Fruit fly (Drosophila melanogaster) whole organism, wandering third instar larva: Measurements from ENCODE around the gene TkR99D.
A peak's percentile ranks its signal among the peaks of the same experiment; 100 is the strongest.

ENCODE experiments used
- Hr78 ChIP-seq: fragments of >200 bp; optimal IDR thresholded peaks from 2 replicates; lab custom pipeline; 2017; ENCODE audit warnings: missing biosample characterization, missing genetic modification characterization
- Hr83 ChIP-seq: fragments of 200-300 bp; sonication (Bioruptor generic); optimal IDR thresholded peaks from 2 replicates; lab custom pipeline; 2016; ENCODE audit warnings: missing biosample characterization, mild to moderate bottlenecking, missing genetic modification characterization, moderate library complexity; ENCODE audit not compliant: poor library complexity, severe bottlenecking
- Rel ChIP-seq, 2 experiments: fragments of 200-800 bp; sonication (Bioruptor generic) in 1 of 2; optimal IDR thresholded peaks; 2 replicates in 1 of 2; 3 replicates in 1 of 2; lab custom pipeline; 2016 to 2019; ENCODE audit warnings: mild to moderate bottlenecking in 2 of 2, missing biosample characterization in 2 of 2, missing genetic modification characterization in 2 of 2, moderate library complexity in 1 of 2
- dmrt93B ChIP-seq: fragments of 200-800 bp; sonication (Bioruptor generic); optimal IDR thresholded peaks from 2 replicates; lab custom pipeline; 2018; ENCODE audit warnings: missing biosample characterization, mild to moderate bottlenecking, missing genetic modification characterization
- lola ChIP-seq: fragments of >200 bp; optimal IDR thresholded peaks from 2 replicates; lab custom pipeline; 2017; ENCODE audit warnings: missing biosample characterization, missing genetic modification characterization
- psq ChIP-seq: fragments of 200-800 bp; sonication (Bioruptor generic); optimal IDR thresholded peaks from 3 replicates; lab custom pipeline; 2017; ENCODE audit warnings: missing biosample characterization, mild to moderate bottlenecking, missing genetic modification characterization, moderate library complexity

dm6 chr3R:29983073-29983544, 13.9 kb upstream of the TkR99D start, which contains the start of gene CG7896:
- TF ChIP-seq Hr83 (GFP tag; lab: Kevin White, UChicago) (peak; percentile 62), lola (GFP tag; lab: Kevin White, UChicago) (no peak), Hr78 (GFP tag; lab: Kevin White, UChicago) (no peak), psq (GFP tag; lab: Kevin White, UChicago) (peak; percentile 86), dmrt93B (GFP tag; lab: Kevin White, UChicago) (peak; percentile 70), Rel (GFP tag; optimal IDR thresholded peaks at IDR 0.05; lab: Kevin White, UChicago) (peak; percentile 83), Rel (tag; optimal IDR thresholded peaks at IDR 0.05; lab: Kevin White, UChicago) (peak; percentile 59)
